Fruit fly (Drosophila melanogaster) whole organism, embryonic: ENCODE measurements around the gene Polr1D.
A peak's percentile ranks its signal among the peaks of the same experiment; 100 is the strongest.

Experiments
- CG10565 ChIP-seq: fragments of 200-800 bp; sonication (Bioruptor generic); optimal IDR thresholded peaks from 3 replicates; lab custom pipeline; 2016; ENCODE audit warnings: missing biosample characterization, mild to moderate bottlenecking, missing genetic modification characterization
- CG11504 ChIP-seq: fragments of 200-800 bp; sonication (Bioruptor generic); optimal IDR thresholded peaks from 3 replicates; lab custom pipeline; 2019; ENCODE audit warnings: missing biosample characterization, mild to moderate bottlenecking, missing genetic modification characterization, moderate library complexity
- CG12236 ChIP-seq: fragments of 200-800 bp; sonication (Bioruptor generic); optimal IDR thresholded peaks from 2 replicates; lab custom pipeline; 2016; ENCODE audit warnings: missing biosample characterization, missing genetic modification characterization
- CG14710 ChIP-seq: fragments of 200-800 bp; sonication (Bioruptor generic); optimal IDR thresholded peaks from 3 replicates; lab custom pipeline; 2019; ENCODE audit warnings: missing biosample characterization, mild to moderate bottlenecking, missing genetic modification characterization, moderate library complexity
- CG15269 ChIP-seq: fragments of 200-800 bp; sonication (Bioruptor generic); optimal IDR thresholded peaks from 2 replicates; lab custom pipeline; 2018; ENCODE audit warnings: missing biosample characterization, mild to moderate bottlenecking, missing genetic modification characterization, moderate library complexity
- CG16863 ChIP-seq: fragments of 200-800 bp; sonication (Bioruptor generic); optimal IDR thresholded peaks from 3 replicates; lab custom pipeline; 2016; ENCODE audit warnings: missing biosample characterization, missing genetic modification characterization
- CG17912 ChIP-seq: fragments of 200-800 bp; sonication (Bioruptor generic); optimal IDR thresholded peaks from 2 replicates; lab custom pipeline; 2018; ENCODE audit warnings: missing biosample characterization, mild to moderate bottlenecking, missing genetic modification characterization
- CG2116 ChIP-seq: fragments of 200-800 bp; sonication (Bioruptor generic); optimal IDR thresholded peaks from 3 replicates; lab custom pipeline; 2018; ENCODE audit warnings: missing biosample characterization, mild to moderate bottlenecking, missing genetic modification characterization
- CG30431 ChIP-seq: fragments of 200-800 bp; sonication (Bioruptor generic); optimal IDR thresholded peaks from 2 replicates; lab custom pipeline; 2017; ENCODE audit warnings: missing biosample characterization, missing genetic modification characterization
- CG31365 ChIP-seq: fragments of 200-800 bp; sonication (Bioruptor generic); optimal IDR thresholded peaks from 2 replicates; lab custom pipeline; 2018; ENCODE audit warnings: missing biosample characterization, mild to moderate bottlenecking, missing genetic modification characterization
- CG3838 ChIP-seq: fragments of 200-800 bp; sonication (Bioruptor generic); optimal IDR thresholded peaks from 3 replicates; lab custom pipeline; 2016; ENCODE audit warnings: missing biosample characterization, missing genetic modification characterization
- CG4360 ChIP-seq: fragments of 200-800 bp; sonication (Bioruptor generic); IDR thresholded peaks from 2 replicates; pipeline ENCODE4 v1.3.6; 2022; ENCODE audit warnings: missing biosample characterization, missing genetic modification characterization
- CG6654 ChIP-seq: fragments of 200-800 bp; sonication (Bioruptor generic); optimal IDR thresholded peaks from 2 replicates; lab custom pipeline; 2017; ENCODE audit warnings: missing biosample characterization, mild to moderate bottlenecking, missing genetic modification characterization
- CG7357 ChIP-seq: fragments of 200-800 bp; sonication (Bioruptor generic); IDR thresholded peaks from 3 replicates; pipeline ENCODE4 v1.3.6; 2022; ENCODE audit warnings: missing biosample characterization, missing genetic modification characterization
- CG8388 ChIP-seq: fragments of 200-800 bp; sonication (Bioruptor generic); optimal IDR thresholded peaks from 2 replicates; lab custom pipeline; 2019; ENCODE audit warnings: missing biosample characterization, mild to moderate bottlenecking, missing genetic modification characterization, moderate library complexity
- CG9876 ChIP-seq: fragments of 200-800 bp; sonication (Bioruptor generic); optimal IDR thresholded peaks from 2 replicates; lab custom pipeline; 2016; ENCODE audit warnings: missing biosample characterization, missing genetic modification characterization
- CkIIα-i1 ChIP-seq: fragments of 200-800 bp; sonication (Bioruptor generic); IDR thresholded peaks from 2 replicates; pipeline ENCODE4 v1.3.6; 2022; ENCODE audit warnings: missing biosample characterization, missing genetic modification characterization
- CrebB ChIP-seq: fragments of 200-800 bp; sonication (Bioruptor generic); optimal IDR thresholded peaks from 3 replicates; lab custom pipeline; 2018; ENCODE audit warnings: missing biosample characterization, mild to moderate bottlenecking, missing genetic modification characterization
- Drgx ChIP-seq: fragments of 200-800 bp; sonication (Bioruptor generic); IDR thresholded peaks from 2 replicates; pipeline ENCODE4 v1.3.6; 2022; ENCODE audit warnings: missing biosample characterization, missing genetic modification characterization
- ERR ChIP-seq: fragments of 200-800 bp; sonication (Bioruptor generic); optimal IDR thresholded peaks from 2 replicates; lab custom pipeline; 2016; ENCODE audit warnings: missing biosample characterization, missing genetic modification characterization
- Fer1 ChIP-seq: fragments of 200-800 bp; sonication (Bioruptor generic); optimal IDR thresholded peaks from 2 replicates; lab custom pipeline; 2017; ENCODE audit warnings: missing biosample characterization, mild to moderate bottlenecking, missing genetic modification characterization
- HLH4C ChIP-seq: fragments of 200-800 bp; sonication (Bioruptor generic); IDR thresholded peaks from 3 replicates; pipeline ENCODE4 v1.3.6; 2022; ENCODE audit warnings: missing biosample characterization, missing genetic modification characterization; ENCODE audit not compliant: partially characterized antibody
- Hmx ChIP-seq: fragments of 200-800 bp; sonication (Bioruptor generic); optimal IDR thresholded peaks from 2 replicates; lab custom pipeline; 2016; ENCODE audit warnings: missing biosample characterization, missing genetic modification characterization
- Kr ChIP-seq: fragments of 200-800 bp; sonication (Bioruptor generic); optimal IDR thresholded peaks from 2 replicates; lab custom pipeline; 2017; ENCODE audit warnings: missing biosample characterization, mild to moderate bottlenecking, missing genetic modification characterization
- Mrtf ChIP-seq: fragments of 200-800 bp; sonication (Bioruptor generic); IDR thresholded peaks from 3 replicates; pipeline ENCODE4 v1.3.6; 2022; ENCODE audit warnings: missing biosample characterization, missing genetic modification characterization
- NfI ChIP-seq: fragments of 200-800 bp; sonication (Bioruptor generic); optimal IDR thresholded peaks from 3 replicates; lab custom pipeline; 2018; ENCODE audit warnings: missing biosample characterization, mild to moderate bottlenecking, missing genetic modification characterization, moderate library complexity
- Opbp ChIP-seq: fragments of 200-800 bp; sonication (Bioruptor generic); IDR thresholded peaks from 3 replicates; pipeline ENCODE4 v1.3.6; 2022; ENCODE audit warnings: missing biosample characterization, missing genetic modification characterization; ENCODE audit not compliant: partially characterized antibody
- Rx ChIP-seq: fragments of 200-800 bp; sonication (Bioruptor generic); IDR thresholded peaks from 2 replicates; pipeline ENCODE4 v1.3.6; 2022; ENCODE audit warnings: missing biosample characterization, missing genetic modification characterization
- Sry-β ChIP-seq: fragments of 200-800 bp; sonication (Bioruptor generic); optimal IDR thresholded peaks from 2 replicates; lab custom pipeline; 2018; ENCODE audit warnings: missing biosample characterization, mild to moderate bottlenecking, missing genetic modification characterization, moderate library complexity
- YL-1 ChIP-seq: fragments of 200-800 bp; sonication (Bioruptor generic); optimal IDR thresholded peaks from 3 replicates; lab custom pipeline; 2017; ENCODE audit warnings: missing biosample characterization, mild to moderate bottlenecking, missing genetic modification characterization
- ac ChIP-seq: fragments of 200-800 bp; sonication (Bioruptor generic); optimal IDR thresholded peaks from 3 replicates; lab custom pipeline; 2017; ENCODE audit warnings: missing biosample characterization, mild to moderate bottlenecking, missing genetic modification characterization
- cas ChIP-seq: fragments of 200-800 bp; sonication (Bioruptor generic); IDR thresholded peaks from 2 replicates; pipeline ENCODE4 v1.3.6; 2022; ENCODE audit warnings: missing biosample characterization, missing genetic modification characterization
- chinmo ChIP-seq: fragments of 200-800 bp; sonication (Bioruptor generic); IDR thresholded peaks from 4 replicates; pipeline ENCODE4 v1.3.6; 2022; ENCODE audit warnings: missing biosample characterization, missing genetic modification characterization; ENCODE audit not compliant: partially characterized antibody
- dan ChIP-seq: fragments of 200-800 bp; sonication (Bioruptor generic); IDR thresholded peaks from 2 replicates; pipeline ENCODE4 v1.3.6; 2022; ENCODE audit warnings: missing biosample characterization, missing genetic modification characterization
- gsb ChIP-seq: fragments of 200-800 bp; sonication (Bioruptor generic); IDR thresholded peaks from 2 replicates; pipeline ENCODE4 v1.3.6; 2022; ENCODE audit warnings: missing biosample characterization, missing genetic modification characterization
- hb ChIP-seq: fragments of 200-800 bp; sonication (Bioruptor generic); IDR thresholded peaks from 3 replicates; pipeline ENCODE4 v1.3.6; 2022; ENCODE audit warnings: missing biosample characterization, missing genetic modification characterization; ENCODE audit not compliant: partially characterized antibody
- nerfin-2 ChIP-seq: fragments of 200-800 bp; sonication (Bioruptor generic); IDR thresholded peaks from 2 replicates; pipeline ENCODE4 v1.3.6; 2022; ENCODE audit warnings: missing biosample characterization, missing genetic modification characterization; ENCODE audit not compliant: partially characterized antibody
- nmo ChIP-seq: fragments of 200-800 bp; sonication (Bioruptor generic); optimal IDR thresholded peaks from 2 replicates; lab custom pipeline; 2018; ENCODE audit warnings: missing biosample characterization, mild to moderate bottlenecking, missing genetic modification characterization, moderate library complexity
- oc ChIP-seq: fragments of 200-800 bp; sonication (Bioruptor generic); optimal IDR thresholded peaks from 2 replicates; lab custom pipeline; 2018; ENCODE audit warnings: missing biosample characterization, mild to moderate bottlenecking, missing genetic modification characterization, moderate library complexity
- pros ChIP-seq: fragments of 200-800 bp; sonication (Bioruptor generic); optimal IDR thresholded peaks from 3 replicates; lab custom pipeline; 2019; ENCODE audit warnings: missing biosample characterization, mild to moderate bottlenecking, missing genetic modification characterization, moderate library complexity
- sens ChIP-seq: fragments of 200-800 bp; sonication (Bioruptor generic); peaks from one replicate; lab custom pipeline; 2016; ENCODE audit warnings: missing biosample characterization, missing genetic modification characterization
- sim ChIP-seq: fragments of 200-800 bp; sonication (Bioruptor generic); IDR thresholded peaks from 2 replicates; pipeline ENCODE4 v1.3.6; 2022; ENCODE audit warnings: missing biosample characterization, missing genetic modification characterization
- sob ChIP-seq: fragments of 200-800 bp; sonication (Bioruptor generic); IDR thresholded peaks from 2 replicates; pipeline ENCODE4 v1.3.6; 2022; ENCODE audit warnings: missing biosample characterization, missing genetic modification characterization
- stc ChIP-seq: fragments of 200-800 bp; sonication (Bioruptor generic); IDR thresholded peaks from 2 replicates; pipeline ENCODE4 v1.3.6; 2022; ENCODE audit warnings: missing biosample characterization, missing genetic modification characterization
- trem ChIP-seq: fragments of 200-800 bp; optimal IDR thresholded peaks from 3 replicates; lab custom pipeline; 2019; ENCODE audit warnings: missing biosample characterization, mild to moderate bottlenecking, missing genetic modification characterization, moderate library complexity
- tup ChIP-seq: fragments of 200-800 bp; sonication (Bioruptor generic); optimal IDR thresholded peaks from 2 replicates; lab custom pipeline; 2016; ENCODE audit warnings: missing biosample characterization, mild to moderate bottlenecking, missing genetic modification characterization, moderate library complexity
- unpg ChIP-seq: fragments of 200-800 bp; sonication (Bioruptor generic); optimal IDR thresholded peaks from 3 replicates; lab custom pipeline; 2018; ENCODE audit warnings: missing biosample characterization, mild to moderate bottlenecking, missing genetic modification characterization, moderate library complexity
- wor ChIP-seq: fragments of 200-800 bp; sonication (Bioruptor generic); IDR thresholded peaks from 2 replicates; pipeline ENCODE4 v1.3.6; 2022; ENCODE audit warnings: missing biosample characterization, missing genetic modification characterization
- zfh2 ChIP-seq: fragments of 200-800 bp; sonication (Bioruptor generic); optimal IDR thresholded peaks from 2 replicates; lab custom pipeline; 2016; ENCODE audit warnings: missing biosample characterization, missing genetic modification characterization

Gene Polr1D

DNA sequence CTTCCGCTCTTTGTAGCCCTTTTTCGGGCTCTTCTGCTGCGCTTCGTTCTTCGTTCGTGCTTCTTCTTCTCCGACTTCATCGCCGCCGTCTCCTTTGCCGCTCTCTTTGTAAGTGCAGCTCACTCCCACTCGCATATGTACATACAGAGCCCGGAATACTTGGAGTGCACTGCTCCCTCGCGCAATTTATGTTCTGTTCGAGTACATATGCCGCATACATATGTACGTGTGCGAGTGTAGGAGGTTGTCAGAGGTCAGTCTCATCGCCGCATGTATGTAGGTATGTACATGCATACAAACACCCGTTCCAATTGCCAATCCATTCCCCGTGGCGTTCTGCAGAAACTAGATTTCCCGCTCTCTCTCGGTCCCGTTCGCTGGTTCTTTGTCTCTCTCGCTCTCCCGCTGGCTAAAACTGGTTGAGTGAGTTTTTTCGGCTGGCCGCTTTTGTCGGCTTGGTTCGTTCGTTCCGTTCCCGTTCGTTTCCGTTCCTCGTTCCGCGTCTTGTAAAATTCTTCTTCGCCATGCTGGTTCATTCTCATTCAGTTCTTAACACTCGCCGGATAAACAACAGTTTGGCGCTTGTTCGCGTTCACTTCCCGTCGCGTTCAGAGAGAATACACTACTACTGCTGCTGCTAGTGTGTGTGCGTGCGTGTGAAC lies 23.1 kb upstream of the Polr1D start (continued):
- no peak for TF ChIP-seq CkIIα-i1 (GFP tag; lab: Robert Waterston, UW)
- no peak for TF ChIP-seq ac
- no peak for TF ChIP-seq Hmx
- no peak for TF ChIP-seq oc
- no peak for TF ChIP-seq ERR (GFP tag; lab: Kevin White, UChicago)
- TF ChIP-seq nmo = no peak
- TF ChIP-seq CG9876 (GFP tag; lab: Kevin White, UChicago) = no peak
- TF ChIP-seq NfI (GFP tag; lab: Kevin White, UChicago) = peak; percentile 49
- no peak for TF ChIP-seq CG3838 (GFP tag; lab: Kevin White, UChicago)
- TF ChIP-seq chinmo = peak; percentile 90; the same call in 3 of the 4 replicates
- no peak for TF ChIP-seq Rx (GFP tag; lab: Robert Waterston, UW)
- peak; percentile 44; the same call in 1 of the 3 replicates for TF ChIP-seq Opbp (GFP tag; lab: Robert Waterston, UW)
- no peak for TF ChIP-seq nerfin-2 (GFP tag; lab: Robert Waterston, UW)
- TF ChIP-seq CG11504 (tag; lab: Kevin White, UChicago) = peak; percentile 4
- TF ChIP-seq tup (GFP tag; lab: Kevin White, UChicago) = no peak
- peak; percentile 6 for TF ChIP-seq CG2116 (GFP tag; lab: Kevin White, UChicago)
- TF ChIP-seq YL-1 (GFP tag; lab: Kevin White, UChicago) = peak; percentile 3
- TF ChIP-seq CG16863 (GFP tag; lab: Kevin White, UChicago) = no peak
- no peak for TF ChIP-seq sob
- TF ChIP-seq CG14710 (tag; lab: Kevin White, UChicago) = no peak
- no peak for TF ChIP-seq CG6654
- no peak for TF ChIP-seq CG30431 (GFP tag; lab: Kevin White, UChicago)
- TF ChIP-seq Sry-β (GFP tag; lab: Kevin White, UChicago) = no peak
- TF ChIP-seq unpg (GFP tag; lab: Kevin White, UChicago) = peak; percentile 38
- peak; percentile 30 for TF ChIP-seq CG31365
- TF ChIP-seq CG17912 (GFP tag; lab: Kevin White, UChicago) = peak; percentile 65
- no peak for TF ChIP-seq hb (GFP tag; lab: Robert Waterston, UW)
- TF ChIP-seq CG12236 (GFP tag; lab: Kevin White, UChicago) = no peak
- TF ChIP-seq stc (GFP tag; lab: Robert Waterston, UW) = no peak; the same call in 1 of the 2 replicates
- no peak for TF ChIP-seq Drgx (GFP tag; lab: Robert Waterston, UW)
- no peak for TF ChIP-seq CG8388 (GFP tag; lab: Kevin White, UChicago)
- TF ChIP-seq CrebB (tag; lab: Kevin White, UChicago) = peak; percentile 23
- peak; percentile 88 for TF ChIP-seq sens (GFP tag; lab: Kevin White, UChicago)
- TF ChIP-seq cas (GFP tag; lab: Robert Waterston, UW) = peak; percentile 30; the same call in 1 of the 2 replicates
- TF ChIP-seq CG10565 (GFP tag; lab: Kevin White, UChicago) = no peak
- no peak for TF ChIP-seq CG7357 (GFP tag; lab: Robert Waterston, UW)
- no peak for TF ChIP-seq Mrtf (GFP tag; lab: Robert Waterston, UW)
- no peak for TF ChIP-seq zfh2
- TF ChIP-seq pros (GFP tag; lab: Kevin White, UChicago) = peak; percentile 95
- no peak for TF ChIP-seq wor (GFP tag; lab: Robert Waterston, UW)
- TF ChIP-seq sim (GFP tag; lab: Robert Waterston, UW) = 0 out of 2 replicates have a peak, but pooled peaks have one; percentile 4
- TF ChIP-seq Fer1 (GFP tag; lab: Kevin White, UChicago) = peak; percentile 75
- TF ChIP-seq gsb (GFP tag; lab: Robert Waterston, UW) = no peak
- TF ChIP-seq HLH4C (GFP tag; lab: Robert Waterston, UW) = 0 out of 3 replicates have a peak, but pooled peaks have one; percentile 16
- TF ChIP-seq CG15269 (tag; lab: Kevin White, UChicago) = peak; percentile 32
- TF ChIP-seq CG4360 (GFP tag; lab: Robert Waterston, UW) = peak; percentile 45
- peak; percentile 46 for TF ChIP-seq Kr (GFP tag; lab: Kevin White, UChicago)
- no peak for TF ChIP-seq dan (GFP tag; lab: Robert Waterston, UW)
- TF ChIP-seq trem (tag; lab: Kevin White, UChicago) = peak; percentile 21
